Worm (Caenorhabditis elegans) whole organism, early embryonic: ENCODE data around the gene F54E2.5.

ENCODE experiments used
- aly-1 ChIP-seq: sonication (generic microtip); optimal IDR thresholded peaks from 2 replicates; lab custom pipeline; 2016; ENCODE audit warnings: missing genetic modification characterization, missing compliant biosample characterization
- ama-1 ChIP-seq: fragments of 150-350 bp; optimal IDR thresholded peaks from 2 replicates; lab custom pipeline; 2014
- ceh-36 ChIP-seq: sonication (generic microtip); optimal IDR thresholded peaks from 2 replicates; lab custom pipeline; 2016; ENCODE audit warnings: missing genetic modification characterization, inconsistent platforms, missing compliant biosample characterization
- ets-7 ChIP-seq: sonication (generic microtip); optimal IDR thresholded peaks from 2 replicates; lab custom pipeline; 2016; ENCODE audit warnings: missing genotype, missing genetic modification characterization, missing compliant biosample characterization
- flt-1 ChIP-seq: fragments of 200-800 bp; sonication (Bioruptor generic); IDR thresholded peaks from 2 replicates; pipeline ENCODE4 v1.3.6; 2022; ENCODE audit warnings: missing genetic modification characterization, missing compliant biosample characterization
- hnd-1 ChIP-seq: sonication (generic microtip); optimal IDR thresholded peaks from 2 replicates; lab custom pipeline; 2016; ENCODE audit warnings: missing genetic modification characterization, missing compliant biosample characterization
- pes-1 ChIP-seq: fragments of 200-800 bp; sonication (Bioruptor generic); IDR thresholded peaks from 2 replicates; pipeline ENCODE4 v1.3.6; 2022; ENCODE audit warnings: missing genetic modification reagents, missing genetic modification characterization, missing compliant biosample characterization
- tbx-11 ChIP-seq: fragments of 200-800 bp; sonication (Bioruptor generic); IDR thresholded peaks from 2 replicates; pipeline ENCODE4 v1.3.6; 2022; ENCODE audit warnings: missing genetic modification characterization, missing compliant biosample characterization
- tra-4 ChIP-seq: sonication (generic microtip); optimal IDR thresholded peaks from 2 replicates; lab custom pipeline; 2017; ENCODE audit warnings: missing genetic modification characterization, missing compliant biosample characterization

ce11 chrV:2765052-2765451 is 50.8 kb downstream of the F54E2.5 start, which contains the start of gene dhs-14:
- TF ChIP-seq hnd-1 (tag; lab: Kevin White, UChicago) (no peak), ceh-36 (no peak), ama-1 (no peak), tbx-11 (GFP tag; lab: Robert Waterston, UW) (no peak), tra-4 (tag; lab: Kevin White, UChicago) (no peak), pes-1 (no peak), ets-7 (tag; lab: Kevin White, UChicago) (no peak), aly-1 (tag; lab: Kevin White, UChicago) (no peak), flt-1 (GFP tag; lab: Robert Waterston, UW) (no peak)
